Worm (Caenorhabditis elegans): ENCODE data around the gene rps-28.

rps-28 gene

ce11 chrIV:1655312-1655711 lies 4.2 kb upstream of the rps-28 start (continued):
- TF ChIP-seq egl-27 (tag; optimal IDR thresholded peaks at IDR 0.05), result no peak
- peak; percentile 5 for TF ChIP-seq jun-1 (tag; optimal IDR thresholded peaks at IDR 0.05)
- TF ChIP-seq skn-1 (tag; optimal IDR thresholded peaks at IDR 0.05), result no peak
- no peak for TF ChIP-seq nhr-11 (tag; optimal IDR thresholded peaks at IDR 0.05)
- no peak for TF ChIP-seq hmg-11 (tag; optimal IDR thresholded peaks at IDR 0.05)
- no peak for TF ChIP-seq fkh-2 (tag; optimal IDR thresholded peaks at IDR 0.05)
- no peak for TF ChIP-seq fos-1 (tag; optimal IDR thresholded peaks at IDR 0.05)
- TF ChIP-seq mml-1 (tag; optimal IDR thresholded peaks at IDR 0.05), result no peak
- peak; percentile 2 for TF ChIP-seq nhr-43 (tag; optimal IDR thresholded peaks at IDR 0.05; ENCODE audit: poor library complexity, severe bottlenecking)

- no peak for TF ChIP-seq ceh-9 (tag; optimal IDR thresholded peaks at IDR 0.05)
- no peak for TF ChIP-seq skn-1 (tag; optimal IDR thresholded peaks at IDR 0.05)
- no peak for TF ChIP-seq ceh-82 (tag; optimal IDR thresholded peaks at IDR 0.05)
- TF ChIP-seq nhr-23 (tag; optimal IDR thresholded peaks at IDR 0.05), result peak; percentile 37
- TF ChIP-seq pha-4 (tag; optimal IDR thresholded peaks at IDR 0.05), result peak; percentile 88
- no peak for TF ChIP-seq ztf-4 (tag; optimal IDR thresholded peaks at IDR 0.05)
- TF ChIP-seq nhr-12 (tag; optimal IDR thresholded peaks at IDR 0.05), result no peak
- TF ChIP-seq mdl-1 (tag; optimal IDR thresholded peaks at IDR 0.05), result no peak
- TF ChIP-seq fkh-2 (tag; optimal IDR thresholded peaks at IDR 0.05), result no peak
- no peak for TF ChIP-seq tbx-2 (tag; optimal IDR thresholded peaks at IDR 0.05)
These were observed 2.4 kb upstream of the rps-28 start for ce11 chrIV:1657069-1657468.

ce11 chrIV:1659978-1660377 lies 487 bp downstream of the rps-28 start, which contains the start of gene Y41D4B.4:
TSS of gene Y41D4B.4 (plus strand) at chrIV:1660110.
- no peak for TF ChIP-seq aly-2 (tag; optimal IDR thresholded peaks at IDR 0.05)
- TF ChIP-seq egl-27 (tag; optimal IDR thresholded peaks at IDR 0.05), result no peak
- no peak for TF ChIP-seq nhr-77 (tag; optimal IDR thresholded peaks at IDR 0.05)
- TF ChIP-seq ceh-28 (tag; optimal IDR thresholded peaks at IDR 0.05), result no peak
- no peak for TF ChIP-seq daf-12 (tag; optimal IDR thresholded peaks at IDR 0.05)
- no peak for TF ChIP-seq sea-2 (GFP tag; optimal IDR thresholded peaks at IDR 0.05)
- no peak for TF ChIP-seq jun-1 (tag; optimal IDR thresholded peaks at IDR 0.05)
- no peak for TF ChIP-seq lsy-12 (tag; optimal IDR thresholded peaks at IDR 0.05)
- TF ChIP-seq unc-62 (GFP tag; optimal IDR thresholded peaks at IDR 0.05), result no peak
- no peak for TF ChIP-seq nhr-237 (tag; optimal IDR thresholded peaks at IDR 0.05)
- no peak for TF ChIP-seq tbx-2 (tag; optimal IDR thresholded peaks at IDR 0.05)
- no peak for TF ChIP-seq elt-1 (tag; optimal IDR thresholded peaks at IDR 0.05)

ce11 chrIV:1660735-1661134 lies 1.2 kb downstream of the rps-28 start:
- TF ChIP-seq ceh-82 (tag; optimal IDR thresholded peaks at IDR 0.05) (no peak), lin-39 (tag; optimal IDR thresholded peaks at IDR 0.05) (no peak), nfya-1 (tag; optimal IDR thresholded peaks at IDR 0.05; ENCODE audit: insufficient read depth) (no peak), hmg-11 (tag; optimal IDR thresholded peaks at IDR 0.05) (no peak), nhr-43 (tag; optimal IDR thresholded peaks at IDR 0.05; ENCODE audit: poor library complexity, severe bottlenecking) (no peak), nhr-237 (tag; optimal IDR thresholded peaks at IDR 0.05) (no peak), tbx-2 (tag; optimal IDR thresholded peaks at IDR 0.05) (no peak), nhr-23 (tag; optimal IDR thresholded peaks at IDR 0.05) (no peak), egl-5 (tag; optimal IDR thresholded peaks at IDR 0.05) (no peak), nhr-77 (tag; optimal IDR thresholded peaks at IDR 0.05) (no peak), ceh-16 (tag; optimal IDR thresholded peaks at IDR 0.05) (no peak), jun-1 (tag; optimal IDR thresholded peaks at IDR 0.05) (no peak)

ce11 chrIV:1662872-1663271 lies 3.4 kb downstream of the rps-28 start:
- no peak for TF ChIP-seq nhr-23 (tag; optimal IDR thresholded peaks at IDR 0.05)
- TF ChIP-seq ceh-82 (tag; optimal IDR thresholded peaks at IDR 0.05), result no peak
- TF ChIP-seq skn-1 (tag; optimal IDR thresholded peaks at IDR 0.05), result no peak
- TF ChIP-seq ztf-4 (tag; optimal IDR thresholded peaks at IDR 0.05), result no peak
- no peak for TF ChIP-seq nhr-25 (tag; optimal IDR thresholded peaks at IDR 0.05)
- TF ChIP-seq fos-1 (tag; optimal IDR thresholded peaks at IDR 0.05), result no peak
- no peak for TF ChIP-seq ztf-11 (tag; optimal IDR thresholded peaks at IDR 0.05)

- TF ChIP-seq ztf-4 (tag; optimal IDR thresholded peaks at IDR 0.05) (no peak), fkh-10 (GFP tag; optimal IDR thresholded peaks at IDR 0.05) (peak; percentile 15)
These were observed 12.9 kb downstream of the rps-28 start, which contains the start of gene Y41D4B.1 for ce11 chrIV:1672398-1672797. TSS of gene Y41D4B.1 (plus strand) at chrIV:1672698.

Data from whole organism, L3 larva.